Fruit fly (Drosophila melanogaster): Measurements from ENCODE around the gene CG44000.

CG44000 gene

dm6 chr2L:4998571-4999191 lies 44.4 kb upstream of the CG44000 start:
- TF ChIP-seq CG32264 (GFP tag; optimal IDR thresholded peaks at IDR 0.05) (no peak), Dif (GFP tag; optimal IDR thresholded peaks at IDR 0.05; ENCODE audit: partially characterized antibody) (no peak), CrebA (GFP tag; optimal IDR thresholded peaks at IDR 0.05; ENCODE audit: borderline replicate concordance) (no peak)

dm6 chr2L:4999389-5000032 lies 43.6 kb upstream of the CG44000 start:
- peak; percentile 79 for TF ChIP-seq HLH106 (tag; optimal IDR thresholded peaks at IDR 0.05)
- no peak for TF ChIP-seq jim (GFP tag; optimal IDR thresholded peaks at IDR 0.05)
- peak; percentile 49 for TF ChIP-seq Mio (GFP tag; optimal IDR thresholded peaks at IDR 0.05)
- TF ChIP-seq foxo (GFP tag; optimal IDR thresholded peaks at IDR 0.05) = peak; percentile 24 to 84
- peak; percentile 85 for TF ChIP-seq h (GFP tag; optimal IDR thresholded peaks at IDR 0.05)
- no peak for TF ChIP-seq pan (optimal IDR thresholded peaks at IDR 0.05)
- peak; percentile 23 for TF ChIP-seq dmrt93B (GFP tag; optimal IDR thresholded peaks at IDR 0.05)
- peak; percentile 59 for TF ChIP-seq OdsH (GFP tag; optimal IDR thresholded peaks at IDR 0.05)
- TF ChIP-seq Dfd (GFP tag; optimal IDR thresholded peaks at IDR 0.05) = no peak
- TF ChIP-seq Rel (GFP tag; optimal IDR thresholded peaks at IDR 0.05) = no peak
- TF ChIP-seq Rel (tag; optimal IDR thresholded peaks at IDR 0.05) = peak; percentile 7
- no peak for TF ChIP-seq dl (GFP tag; optimal IDR thresholded peaks at IDR 0.05; ENCODE audit: insufficient read depth in 1 of 2, partially characterized antibody in 2 of 2)
- peak; percentile 56 for TF ChIP-seq CG32264 (GFP tag; optimal IDR thresholded peaks at IDR 0.05)
- TF ChIP-seq Hnf4 (GFP tag; optimal IDR thresholded peaks at IDR 0.05) = peak; percentile 75
- peak; percentile 73 for TF ChIP-seq tai (GFP tag; optimal IDR thresholded peaks at IDR 0.05)
- no peak for TF ChIP-seq sage (GFP tag; optimal IDR thresholded peaks at IDR 0.05)
- peak; percentile 27 for TF ChIP-seq CG9705 (GFP tag; optimal IDR thresholded peaks at IDR 0.05)
- TF ChIP-seq ey (GFP tag; optimal IDR thresholded peaks at IDR 0.05) = peak; percentile 81
- no peak for TF ChIP-seq Dif (GFP tag; optimal IDR thresholded peaks at IDR 0.05; ENCODE audit: partially characterized antibody)
- peak; percentile 49 for TF ChIP-seq Sp1 (GFP tag; optimal IDR thresholded peaks at IDR 0.05)
- TF ChIP-seq psq (GFP tag; optimal IDR thresholded peaks at IDR 0.05) = peak; percentile 7
- TF ChIP-seq brk (GFP tag; optimal IDR thresholded peaks at IDR 0.05) = peak; percentile 25
- TF ChIP-seq br (GFP tag; optimal IDR thresholded peaks at IDR 0.05) = peak; percentile 79
- TF ChIP-seq sv (GFP tag; optimal IDR thresholded peaks at IDR 0.05) = peak; percentile 26
- no peak for TF ChIP-seq N (GFP tag; optimal IDR thresholded peaks at IDR 0.05)
- TF ChIP-seq fru (GFP tag; optimal IDR thresholded peaks at IDR 0.05) = peak; percentile 73
- TF ChIP-seq rgr (GFP tag; optimal IDR thresholded peaks at IDR 0.05) = peak; percentile 81
- TF ChIP-seq Hr78 (GFP tag; optimal IDR thresholded peaks at IDR 0.05) = no peak
- TF ChIP-seq CrebA (GFP tag; optimal IDR thresholded peaks at IDR 0.05; ENCODE audit: borderline replicate concordance) = peak; percentile 44

dm6 chr2L:5000287-5000871 lies 42.7 kb upstream of the CG44000 start:
- peak; percentile 71 for TF ChIP-seq brk (GFP tag; optimal IDR thresholded peaks at IDR 0.05)
- no peak for TF ChIP-seq Myc (optimal IDR thresholded peaks at IDR 0.05)
- TF ChIP-seq dsf (GFP tag; optimal IDR thresholded peaks at IDR 0.05; ENCODE audit: borderline replicate concordance) = peak; percentile 51
- TF ChIP-seq sv (GFP tag; optimal IDR thresholded peaks at IDR 0.05) = peak; percentile 64
- TF ChIP-seq Hnf4 (GFP tag; optimal IDR thresholded peaks at IDR 0.05) = peak; percentile 85
- TF ChIP-seq Sp1 (GFP tag; optimal IDR thresholded peaks at IDR 0.05) = peak; percentile 96
- TF ChIP-seq Jra (GFP tag; optimal IDR thresholded peaks at IDR 0.05) = peak; percentile 82
- peak; percentile 52 to 88 for TF ChIP-seq foxo (GFP tag; optimal IDR thresholded peaks at IDR 0.05)
- no peak for TF ChIP-seq jim (GFP tag; optimal IDR thresholded peaks at IDR 0.05)
- TF ChIP-seq dl (GFP tag; optimal IDR thresholded peaks at IDR 0.05; ENCODE audit: insufficient read depth in 1 of 2, partially characterized antibody in 2 of 2) = no peak
- peak; percentile 73 for TF ChIP-seq dmrt93B (GFP tag; optimal IDR thresholded peaks at IDR 0.05)
- TF ChIP-seq Vsx2 (GFP tag; optimal IDR thresholded peaks at IDR 0.05; ENCODE audit: partially characterized antibody) = no peak
- TF ChIP-seq CG9705 (GFP tag; optimal IDR thresholded peaks at IDR 0.05) = peak; percentile 76
- no peak for TF ChIP-seq Hr83 (GFP tag; optimal IDR thresholded peaks at IDR 0.05; ENCODE audit: poor library complexity, severe bottlenecking)
- TF ChIP-seq Dif (GFP tag; optimal IDR thresholded peaks at IDR 0.05; ENCODE audit: partially characterized antibody) = peak; percentile 21
- TF ChIP-seq rgr (GFP tag; optimal IDR thresholded peaks at IDR 0.05) = peak; percentile 85
- peak; percentile 89 for TF ChIP-seq psq (GFP tag; optimal IDR thresholded peaks at IDR 0.05)
- no peak for TF ChIP-seq CrebA (GFP tag; optimal IDR thresholded peaks at IDR 0.05; ENCODE audit: borderline replicate concordance)
- TF ChIP-seq tai (GFP tag; optimal IDR thresholded peaks at IDR 0.05) = peak; percentile 84
- TF ChIP-seq HLH106 (tag; optimal IDR thresholded peaks at IDR 0.05) = peak; percentile 89
- TF ChIP-seq OdsH (GFP tag; optimal IDR thresholded peaks at IDR 0.05) = peak; percentile 88
- TF ChIP-seq ey (GFP tag; optimal IDR thresholded peaks at IDR 0.05) = peak; percentile 91
- TF ChIP-seq GATAd (GFP tag; optimal IDR thresholded peaks at IDR 0.05) = no peak
- TF ChIP-seq Hr78 (GFP tag; optimal IDR thresholded peaks at IDR 0.05) = no peak
- peak; percentile 95 for TF ChIP-seq fru (GFP tag; optimal IDR thresholded peaks at IDR 0.05)
- peak; percentile 69 for TF ChIP-seq sage (GFP tag; optimal IDR thresholded peaks at IDR 0.05)
- TF ChIP-seq usp (GFP tag; optimal IDR thresholded peaks at IDR 0.05) = no peak
- TF ChIP-seq Abd-B (GFP tag; optimal IDR thresholded peaks at IDR 0.05) = no peak
- peak; percentile 76 for TF ChIP-seq CG32264 (GFP tag; optimal IDR thresholded peaks at IDR 0.05)
- peak; percentile 96 for TF ChIP-seq woc (GFP tag; optimal IDR thresholded peaks at IDR 0.05)
- no peak for TF ChIP-seq Dfd (GFP tag; optimal IDR thresholded peaks at IDR 0.05)
- TF ChIP-seq N (GFP tag; optimal IDR thresholded peaks at IDR 0.05) = no peak
- no peak for TF ChIP-seq pan (optimal IDR thresholded peaks at IDR 0.05)
- peak; percentile 93 for TF ChIP-seq br (GFP tag; optimal IDR thresholded peaks at IDR 0.05)
- TF ChIP-seq lola (GFP tag; optimal IDR thresholded peaks at IDR 0.05) = no peak
- peak; percentile 6 for TF ChIP-seq Mio (GFP tag; optimal IDR thresholded peaks at IDR 0.05)
- TF ChIP-seq h (GFP tag; optimal IDR thresholded peaks at IDR 0.05) = peak; percentile 92
